Fruit fly (Drosophila melanogaster) whole organism, wandering third instar larva: Measurements from ENCODE around the gene btz.

ENCODE experiments used
- Abd-B ChIP-seq: fragments of >200 bp; optimal IDR thresholded peaks from 2 replicates; lab custom pipeline; 2017; ENCODE audit warnings: missing biosample characterization, missing genetic modification characterization
- CG32264 ChIP-seq: fragments of 200-800 bp; sonication (Bioruptor generic); optimal IDR thresholded peaks from 2 replicates; lab custom pipeline; 2016; ENCODE audit warnings: missing biosample characterization, missing genetic modification characterization
- CG9705 ChIP-seq: fragments of 200-800 bp; sonication (Bioruptor generic); optimal IDR thresholded peaks from 2 replicates; lab custom pipeline; 2018; ENCODE audit warnings: missing biosample characterization, mild to moderate bottlenecking, missing genetic modification characterization
- CrebA ChIP-seq: fragments of 200-800 bp; sonication (Bioruptor generic); optimal IDR thresholded peaks from 2 replicates; lab custom pipeline; 2016; ENCODE audit warnings: missing biosample characterization, mild to moderate bottlenecking, missing genetic modification characterization, borderline replicate concordance
- Dfd ChIP-seq: fragments of >200 bp; optimal IDR thresholded peaks from 2 replicates; lab custom pipeline; 2017; ENCODE audit warnings: missing biosample characterization, missing genetic modification characterization
- Dif ChIP-seq: fragments of 200-275, 200-300 bp; sonication (Bioruptor generic); optimal IDR thresholded peaks from 2 replicates; lab custom pipeline; 2018; ENCODE audit warnings: missing biosample characterization, missing genetic modification characterization; ENCODE audit not compliant: partially characterized antibody
- GATAd ChIP-seq: sonication (Bioruptor generic); optimal IDR thresholded peaks from 2 replicates; lab custom pipeline; 2016; ENCODE audit warnings: missing biosample characterization, missing genetic modification characterization
- HLH106 ChIP-seq: fragments of 200-800 bp; optimal IDR thresholded peaks from 3 replicates; lab custom pipeline; 2019; ENCODE audit warnings: missing biosample characterization, mild to moderate bottlenecking, missing genetic modification characterization, moderate library complexity
- Hnf4 ChIP-seq: fragments of 200-800 bp; sonication (Bioruptor generic); optimal IDR thresholded peaks from 2 replicates; lab custom pipeline; 2016; ENCODE audit warnings: missing biosample characterization, mild to moderate bottlenecking, missing genetic modification characterization
- Hr78 ChIP-seq: fragments of >200 bp; optimal IDR thresholded peaks from 2 replicates; lab custom pipeline; 2017; ENCODE audit warnings: missing biosample characterization, missing genetic modification characterization
- Hr83 ChIP-seq: fragments of 200-300 bp; sonication (Bioruptor generic); optimal IDR thresholded peaks from 2 replicates; lab custom pipeline; 2016; ENCODE audit warnings: missing biosample characterization, mild to moderate bottlenecking, missing genetic modification characterization, moderate library complexity; ENCODE audit not compliant: poor library complexity, severe bottlenecking
- Jra ChIP-seq: sonication (Bioruptor generic); optimal IDR thresholded peaks from 2 replicates; lab custom pipeline; 2016; ENCODE audit warnings: missing biosample characterization, missing genetic modification characterization
- Mio ChIP-seq: sonication (Bioruptor generic); optimal IDR thresholded peaks from 2 replicates; lab custom pipeline; 2016; ENCODE audit warnings: missing biosample characterization, missing genetic modification characterization
- Myc ChIP-seq: fragments of >200 bp; optimal IDR thresholded peaks from 2 replicates; lab custom pipeline; 2017
- N ChIP-seq: fragments of >200 bp; optimal IDR thresholded peaks from 2 replicates; lab custom pipeline; 2018; ENCODE audit warnings: missing biosample characterization, missing external identifiers, missing genetic modification characterization
- OdsH ChIP-seq: fragments of 200-800 bp; sonication (Bioruptor generic); optimal IDR thresholded peaks from 2 replicates; lab custom pipeline; 2016; ENCODE audit warnings: missing biosample characterization, mild to moderate bottlenecking, missing genetic modification characterization
- Rel ChIP-seq, 2 experiments: fragments of 200-800 bp; sonication (Bioruptor generic) in 1 of 2; optimal IDR thresholded peaks; 2 replicates in 1 of 2; 3 replicates in 1 of 2; lab custom pipeline; 2016 to 2019; ENCODE audit warnings: mild to moderate bottlenecking in 2 of 2, missing biosample characterization in 2 of 2, missing genetic modification characterization in 2 of 2, moderate library complexity in 1 of 2
- Sp1 ChIP-seq: fragments of 200-800 bp; sonication (Bioruptor generic); optimal IDR thresholded peaks from 3 replicates; lab custom pipeline; 2019; ENCODE audit warnings: missing biosample characterization, mild to moderate bottlenecking, missing genetic modification characterization, moderate library complexity
- Vsx2 ChIP-seq: fragments of 200-300, 225-300 bp; sonication (Bioruptor generic); optimal IDR thresholded peaks from 2 replicates; lab custom pipeline; 2018; ENCODE audit warnings: missing biosample characterization, missing genetic modification characterization; ENCODE audit not compliant: partially characterized antibody
- br ChIP-seq: fragments of 200-800 bp; sonication (Bioruptor generic); optimal IDR thresholded peaks from 2 replicates; lab custom pipeline; 2016; ENCODE audit warnings: missing biosample characterization, missing genetic modification characterization
- brk ChIP-seq: fragments of 200-800 bp; sonication (Bioruptor generic); optimal IDR thresholded peaks from 2 replicates; lab custom pipeline; 2016; ENCODE audit warnings: missing biosample characterization, mild to moderate bottlenecking, missing genetic modification characterization
- dl ChIP-seq, 2 experiments: fragments of 175-275, 200-275 bp in 1 of 2; fragments of 200-275 bp in 1 of 2; sonication (Bioruptor generic); optimal IDR thresholded peaks; lab custom pipeline; 2018; ENCODE audit warnings: mild to moderate bottlenecking in 2 of 2, missing biosample characterization in 2 of 2, missing genetic modification characterization in 2 of 2, moderate library complexity in 2 of 2; ENCODE audit not compliant: partially characterized antibody in 2 of 2, insufficient read depth in 1 of 2
- dmrt93B ChIP-seq: fragments of 200-800 bp; sonication (Bioruptor generic); optimal IDR thresholded peaks from 2 replicates; lab custom pipeline; 2018; ENCODE audit warnings: missing biosample characterization, mild to moderate bottlenecking, missing genetic modification characterization
- dsf ChIP-seq: sonication (Bioruptor generic); optimal IDR thresholded peaks from 2 replicates; lab custom pipeline; 2016; ENCODE audit warnings: missing biosample characterization, missing genetic modification characterization, borderline replicate concordance
- ey ChIP-seq: fragments of 200-800 bp; sonication (Bioruptor generic); optimal IDR thresholded peaks from 2 replicates; lab custom pipeline; 2016; ENCODE audit warnings: missing biosample characterization, missing genetic modification characterization
- foxo ChIP-seq, 2 experiments: fragments of 200-800 bp; sonication (Bioruptor generic); optimal IDR thresholded peaks; 2 replicates in 1 of 2; 3 replicates in 1 of 2; lab custom pipeline; 2016 to 2017; ENCODE audit warnings: missing biosample characterization in 2 of 2, missing genetic modification characterization in 2 of 2
- fru ChIP-seq: fragments of 200-800 bp; sonication (Bioruptor generic); optimal IDR thresholded peaks from 3 replicates; lab custom pipeline; 2016; ENCODE audit warnings: missing biosample characterization, mild to moderate bottlenecking, missing genetic modification characterization
- h ChIP-seq: fragments of 200-800 bp; sonication (Bioruptor generic); optimal IDR thresholded peaks from 3 replicates; lab custom pipeline; 2016; ENCODE audit warnings: missing biosample characterization, mild to moderate bottlenecking, missing genetic modification characterization
- jim ChIP-seq: fragments of 175-275, 200-325 bp; sonication (Bioruptor generic); optimal IDR thresholded peaks from 2 replicates; lab custom pipeline; 2016; ENCODE audit warnings: missing biosample characterization, mild to moderate bottlenecking, missing genetic modification characterization
- lola ChIP-seq: fragments of >200 bp; optimal IDR thresholded peaks from 2 replicates; lab custom pipeline; 2017; ENCODE audit warnings: missing biosample characterization, missing genetic modification characterization
- pan ChIP-seq: fragments of >200 bp; optimal IDR thresholded peaks from 2 replicates; lab custom pipeline; 2017
- psq ChIP-seq: fragments of 200-800 bp; sonication (Bioruptor generic); optimal IDR thresholded peaks from 3 replicates; lab custom pipeline; 2017; ENCODE audit warnings: missing biosample characterization, mild to moderate bottlenecking, missing genetic modification characterization, moderate library complexity
- rgr ChIP-seq: fragments of 200-800 bp; sonication (Bioruptor generic); optimal IDR thresholded peaks from 3 replicates; lab custom pipeline; 2016; ENCODE audit warnings: missing biosample characterization, mild to moderate bottlenecking, missing genetic modification characterization
- sage ChIP-seq: fragments of 200-800 bp; sonication (Bioruptor generic); optimal IDR thresholded peaks from 2 replicates; lab custom pipeline; 2016; ENCODE audit warnings: missing biosample characterization, mild to moderate bottlenecking, missing genetic modification characterization
- sv ChIP-seq: fragments of 200-800 bp; sonication (Bioruptor generic); optimal IDR thresholded peaks from 3 replicates; lab custom pipeline; 2016; ENCODE audit warnings: missing biosample characterization, missing genetic modification characterization
- tai ChIP-seq: sonication (Bioruptor generic); optimal IDR thresholded peaks from 2 replicates; lab custom pipeline; 2016; ENCODE audit warnings: missing biosample characterization, missing genetic modification characterization
- usp ChIP-seq: fragments of >200 bp; optimal IDR thresholded peaks from 2 replicates; lab custom pipeline; 2017; ENCODE audit warnings: missing biosample characterization, missing genetic modification characterization
- woc ChIP-seq: sonication (Bioruptor generic); optimal IDR thresholded peaks from 2 replicates; lab custom pipeline; 2016; ENCODE audit warnings: missing biosample characterization, mild to moderate bottlenecking, missing genetic modification characterization

btz gene

dm6 chr3R:27695019-27695418 lies 5.1 kb upstream of the btz start, which contains the start of gene HSPBAP1:
Gene HSPBAP1, plus strand, starts transcription at chr3R:27695235.
- TF ChIP-seq brk: no peak
- no peak for TF ChIP-seq lola
- TF ChIP-seq rgr (GFP tag; lab: Kevin White, UChicago): no peak
- TF ChIP-seq br (GFP tag; lab: Kevin White, UChicago): no peak
- no peak for TF ChIP-seq sage
- no peak for TF ChIP-seq h (GFP tag; lab: Kevin White, UChicago)
- no peak for TF ChIP-seq Hr78 (GFP tag; lab: Kevin White, UChicago)
- no peak for TF ChIP-seq Abd-B (GFP tag; lab: Kevin White, UChicago)
- no peak for TF ChIP-seq OdsH (GFP tag; lab: Kevin White, UChicago)
- no peak for TF ChIP-seq pan
- TF ChIP-seq Hr83 (GFP tag; lab: Kevin White, UChicago): no peak
- no peak for TF ChIP-seq fru (GFP tag; lab: Kevin White, UChicago)
- no peak for TF ChIP-seq dmrt93B
- TF ChIP-seq dsf: no peak

- no peak for TF ChIP-seq foxo (GFP tag; optimal IDR thresholded peaks at IDR 0.05; lab: Kevin White, UChicago)
- TF ChIP-seq usp: no peak
- no peak for TF ChIP-seq sv (GFP tag; lab: Kevin White, UChicago)
- TF ChIP-seq Rel (GFP tag; optimal IDR thresholded peaks at IDR 0.05; lab: Kevin White, UChicago): no peak
- peak; percentile 73 for TF ChIP-seq Rel (tag; optimal IDR thresholded peaks at IDR 0.05; lab: Kevin White, UChicago)
- no peak for TF ChIP-seq Hnf4 (GFP tag; lab: Kevin White, UChicago)
- TF ChIP-seq psq: peak; percentile 70
- no peak for TF ChIP-seq CrebA (GFP tag; lab: Kevin White, UChicago)
- TF ChIP-seq Dfd (GFP tag; lab: Kevin White, UChicago): no peak
Observed at dm6 chr3R:27699540-27700228, 477 bp upstream of the btz start, which contains the start of gene ALiX. Gene ALiX, minus strand, starts transcription at chr3R:27700110.

dm6 chr3R:27706039-27706580 lies 5.9 kb downstream of the btz start:
- TF ChIP-seq Rel (GFP tag; optimal IDR thresholded peaks at IDR 0.05; lab: Kevin White, UChicago) (no peak), Rel (tag; optimal IDR thresholded peaks at IDR 0.05; lab: Kevin White, UChicago) (peak; percentile 97), tai (GFP tag; lab: Kevin White, UChicago) (no peak)

DNA sequence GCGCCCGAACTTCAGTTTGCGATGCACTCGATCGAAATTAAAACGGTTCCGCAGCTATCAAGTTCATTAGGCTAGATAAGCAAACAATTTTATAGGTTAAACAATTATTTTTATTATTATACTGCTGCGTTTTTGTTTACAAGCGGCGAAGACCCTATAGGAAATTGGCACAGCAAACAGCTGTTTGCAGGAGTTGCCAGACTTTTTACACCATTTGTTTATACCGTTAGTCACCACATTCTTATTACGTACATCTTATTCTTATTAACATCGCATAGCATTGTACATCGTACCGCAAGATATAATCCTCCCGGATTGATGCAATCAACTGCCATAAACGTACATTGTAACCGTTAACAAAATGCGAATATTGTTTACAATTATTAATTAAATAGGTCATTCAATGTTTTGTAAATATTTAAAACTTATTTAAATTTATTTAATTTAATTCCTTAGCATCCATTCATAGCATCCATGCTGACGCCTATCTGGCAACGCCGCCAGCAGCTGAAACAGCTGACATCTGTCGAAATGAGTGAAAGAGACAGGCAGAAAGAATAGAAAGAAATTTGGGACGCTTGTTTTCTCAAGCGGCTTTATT lies 6.5 kb downstream of the btz start, which contains the start of the genes CROT and CG12877:
Gene CROT (minus strand): TSS at position 171 of the 601 bp plus-strand sequence.
Gene CG12877 (plus strand): TSS at position 520 of the 601 bp plus-strand sequence.
- TF ChIP-seq pan (no peak), Jra (no peak), CG32264 (GFP tag; lab: Kevin White, UChicago) (no peak), dsf (no peak), psq (peak; percentile 79), Abd-B (GFP tag; lab: Kevin White, UChicago) (no peak), woc (GFP tag; lab: Kevin White, UChicago) (peak; percentile 39), Myc (lab: Kevin White, UChicago) (no peak), Dif (GFP tag; lab: Kevin White, UChicago) (no peak), OdsH (GFP tag; lab: Kevin White, UChicago) (peak; percentile 65), CrebA (GFP tag; lab: Kevin White, UChicago) (no peak), jim (peak; percentile 17), foxo (GFP tag; optimal IDR thresholded peaks at IDR 0.05; lab: Kevin White, UChicago) (peak in 1 of 2 experiments; percentile 87), usp (no peak), Vsx2 (no peak), rgr (GFP tag; lab: Kevin White, UChicago) (peak; percentile 87), Sp1 (GFP tag; lab: Kevin White, UChicago) (peak; percentile 78), CG9705 (GFP tag; lab: Kevin White, UChicago) (peak; percentile 83), GATAd (GFP tag; lab: Kevin White, UChicago) (no peak), HLH106 (tag; lab: Kevin White, UChicago) (peak; percentile 89), dmrt93B (peak; percentile 77), dl (GFP tag; optimal IDR thresholded peaks at IDR 0.05; lab: Kevin White, UChicago; ENCODE audit: insufficient read depth in 1 of 2, partially characterized antibody in 2 of 2) (no peak), ey (GFP tag; lab: Kevin White, UChicago) (peak; percentile 63), lola (no peak), h (GFP tag; lab: Kevin White, UChicago) (peak; percentile 62), Dfd (GFP tag; lab: Kevin White, UChicago) (no peak), Hr83 (GFP tag; lab: Kevin White, UChicago) (peak; percentile 22), fru (GFP tag; lab: Kevin White, UChicago) (peak; percentile 69), Hr78 (GFP tag; lab: Kevin White, UChicago) (no peak), brk (no peak), N (GFP tag; lab: Kevin White, UChicago) (no peak), br (GFP tag; lab: Kevin White, UChicago) (peak; percentile 45), sage (peak; percentile 61), tai (GFP tag; lab: Kevin White, UChicago) (no peak), Mio (GFP tag; lab: Kevin White, UChicago) (no peak), Rel (GFP tag; optimal IDR thresholded peaks at IDR 0.05; lab: Kevin White, UChicago) (no peak), Rel (tag; optimal IDR thresholded peaks at IDR 0.05; lab: Kevin White, UChicago) (no peak)
